Worm (Caenorhabditis elegans) whole organism, L3 larva: ENCODE results near the gene pudl-2.

Source experiments
- aly-2 ChIP-seq: fragments of 150-350 bp; optimal IDR thresholded peaks from 2 replicates; lab custom pipeline; 2014; ENCODE audit warnings: missing biosample characterization, missing genetic modification characterization
- ceh-16 ChIP-seq: sonication (generic microtip); optimal IDR thresholded peaks from 2 replicates; lab custom pipeline; 2017; ENCODE audit warnings: missing biosample characterization, missing genetic modification characterization
- elt-2 ChIP-seq: sonication (generic microtip); optimal IDR thresholded peaks from 2 replicates; lab custom pipeline; 2016; ENCODE audit warnings: missing genetic modification reagents, mild to moderate bottlenecking, missing genetic modification characterization, missing compliant biosample characterization
- lin-15B ChIP-seq: fragments of 150-350 bp; optimal IDR thresholded peaks from 2 replicates; lab custom pipeline; 2014; ENCODE audit warnings: missing biosample characterization, missing genetic modification characterization
- nhr-12 ChIP-seq: fragments of 150-350 bp; optimal IDR thresholded peaks from 2 replicates; lab custom pipeline; 2014; ENCODE audit warnings: missing biosample characterization, missing genetic modification characterization
- nhr-237 ChIP-seq: fragments of 150-350 bp; optimal IDR thresholded peaks from 2 replicates; lab custom pipeline; 2014; ENCODE audit warnings: missing biosample characterization, missing genetic modification characterization
- pha-4 ChIP-seq: fragments of 150-350 bp; optimal IDR thresholded peaks from 2 replicates; lab custom pipeline; 2014; ENCODE audit warnings: missing biosample characterization, missing genetic modification reagents, missing genetic modification characterization
- pqm-1 ChIP-seq: fragments of 150-350 bp; optimal IDR thresholded peaks from 2 replicates; lab custom pipeline; 2017; ENCODE audit warnings: missing biosample characterization, missing genetic modification characterization, inconsistent platforms
- snpc-4 ChIP-seq: fragments of 150-350 bp; optimal IDR thresholded peaks from 2 replicates; lab custom pipeline; 2014; ENCODE audit warnings: missing biosample characterization, missing genetic modification characterization
- unc-39 ChIP-seq: sonication (generic microtip); optimal IDR thresholded peaks from 4 replicates; lab custom pipeline; 2017; ENCODE audit warnings: missing biosample characterization, missing genetic modification characterization
- zag-1 ChIP-seq: fragments of 150-350 bp; optimal IDR thresholded peaks from 2 replicates; lab custom pipeline; 2014; ENCODE audit warnings: missing biosample characterization, missing genetic modification characterization
- ztf-11 ChIP-seq: fragments of 150-350 bp; optimal IDR thresholded peaks from 2 replicates; lab custom pipeline; 2014; ENCODE audit warnings: missing biosample characterization, missing genetic modification characterization

DNA sequence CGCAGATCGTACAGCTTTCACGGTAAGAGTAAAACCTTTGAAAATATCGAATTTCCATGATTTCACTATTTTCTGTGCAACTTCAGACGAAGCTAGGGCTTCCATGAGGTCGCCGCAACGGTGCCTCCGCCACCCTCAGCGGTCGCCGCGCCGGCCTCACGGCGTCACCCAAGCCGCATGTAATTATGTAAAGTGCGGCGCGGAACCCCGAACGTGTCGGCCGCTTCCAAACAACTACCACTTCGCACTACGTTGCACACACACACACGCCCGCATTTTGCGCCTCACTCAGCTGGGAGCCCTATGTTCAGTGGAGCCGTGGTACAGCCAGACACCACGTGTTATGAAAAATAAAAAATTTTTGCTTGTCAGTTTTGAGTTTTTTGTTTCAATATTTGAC, 17.6 kb upstream of the pudl-2 start:
- TF ChIP-seq elt-2 (tag; lab: Kevin White, UChicago) (no peak), zag-1 (tag; lab: Kevin White, UChicago) (no peak), pqm-1 (no peak), pha-4 (tag; lab: Kevin White, UChicago) (no peak), lin-15B (tag; lab: Kevin White, UChicago) (no peak), aly-2 (tag; lab: Kevin White, UChicago) (no peak), ceh-16 (tag; lab: Kevin White, UChicago) (no peak), unc-39 (tag; lab: Kevin White, UChicago) (no peak), nhr-12 (no peak), nhr-237 (tag; lab: Kevin White, UChicago) (no peak), ztf-11 (no peak), snpc-4 (tag; lab: Kevin White, UChicago) (no peak)
